Fruit fly (Drosophila melanogaster) whole organism, wandering third instar larva: Measurements from ENCODE around the gene Sgs8.
A peak's percentile ranks its signal among the peaks of the same experiment; 100 is the strongest.

Experiments
- GATAd ChIP-seq: sonication (Bioruptor generic); optimal IDR thresholded peaks from 2 replicates; lab custom pipeline; 2016; ENCODE audit warnings: missing biosample characterization, missing genetic modification characterization
- HLH106 ChIP-seq: fragments of 200-800 bp; optimal IDR thresholded peaks from 3 replicates; lab custom pipeline; 2019; ENCODE audit warnings: missing biosample characterization, mild to moderate bottlenecking, missing genetic modification characterization, moderate library complexity
- Hnf4 ChIP-seq: fragments of 200-800 bp; sonication (Bioruptor generic); optimal IDR thresholded peaks from 2 replicates; lab custom pipeline; 2016; ENCODE audit warnings: missing biosample characterization, mild to moderate bottlenecking, missing genetic modification characterization
- OdsH ChIP-seq: fragments of 200-800 bp; sonication (Bioruptor generic); optimal IDR thresholded peaks from 2 replicates; lab custom pipeline; 2016; ENCODE audit warnings: missing biosample characterization, mild to moderate bottlenecking, missing genetic modification characterization
- Sp1 ChIP-seq: fragments of 200-800 bp; sonication (Bioruptor generic); optimal IDR thresholded peaks from 3 replicates; lab custom pipeline; 2019; ENCODE audit warnings: missing biosample characterization, mild to moderate bottlenecking, missing genetic modification characterization, moderate library complexity
- Vsx2 ChIP-seq: fragments of 200-300, 225-300 bp; sonication (Bioruptor generic); optimal IDR thresholded peaks from 2 replicates; lab custom pipeline; 2018; ENCODE audit warnings: missing biosample characterization, missing genetic modification characterization; ENCODE audit not compliant: partially characterized antibody
- rgr ChIP-seq: fragments of 200-800 bp; sonication (Bioruptor generic); optimal IDR thresholded peaks from 3 replicates; lab custom pipeline; 2016; ENCODE audit warnings: missing biosample characterization, mild to moderate bottlenecking, missing genetic modification characterization
- sage ChIP-seq: fragments of 200-800 bp; sonication (Bioruptor generic); optimal IDR thresholded peaks from 2 replicates; lab custom pipeline; 2016; ENCODE audit warnings: missing biosample characterization, mild to moderate bottlenecking, missing genetic modification characterization

dm6 chr3L:11466985-11467384 is 42.2 kb downstream of the Sgs8 start:
- TF ChIP-seq GATAd (no peak), OdsH (GFP tag; lab: Kevin White, UChicago) (peak; percentile 24), Sp1 (GFP tag; lab: Kevin White, UChicago) (peak; percentile 55), Hnf4 (GFP tag; lab: Kevin White, UChicago) (no peak), Vsx2 (GFP tag; lab: Kevin White, UChicago) (no peak), HLH106 (peak; percentile 63), rgr (GFP tag; lab: Kevin White, UChicago) (no peak), sage (no peak)
